Worm (Caenorhabditis elegans) whole organism, young adult: ENCODE measurements around the gene R05D3.9.
A peak's percentile ranks its signal among the peaks of the same experiment; 100 is the strongest.

Experiments
- B0019.2 ChIP-seq: fragments of 200-800 bp; sonication (Bioruptor generic); conservative IDR thresholded peaks from 2 replicates; pipeline ENCODE4 v1.3.6; 2022; ENCODE audit warnings: missing genetic modification reagents, missing genetic modification characterization, missing compliant biosample characterization
- C06A6.2 ChIP-seq: fragments of 200-800 bp; sonication (Bioruptor generic); conservative IDR thresholded peaks from 2 replicates; pipeline ENCODE4 v1.3.6; 2022; ENCODE audit warnings: missing genetic modification characterization, missing compliant biosample characterization
- C17E4.6 ChIP-seq: fragments of 200-800 bp; sonication (Bioruptor generic); IDR thresholded peaks from 2 replicates; pipeline ENCODE4 v1.3.6; 2022; ENCODE audit warnings: missing genetic modification reagents, missing genetic modification characterization, missing compliant biosample characterization
- F22D6.2 ChIP-seq: sonication (generic microtip); optimal IDR thresholded peaks from 2 replicates; lab custom pipeline; 2016; ENCODE audit warnings: mild to moderate bottlenecking, missing genetic modification characterization, missing compliant biosample characterization
- F49E8.2 ChIP-seq: sonication (generic microtip); optimal IDR thresholded peaks from 3 replicates; lab custom pipeline; 2017; ENCODE audit warnings: missing genetic modification characterization, mild to moderate bottlenecking, missing compliant biosample characterization, antibody characterized with exemption, moderate library complexity; ENCODE audit not compliant: insufficient read depth
- F55B11.4 ChIP-seq: sonication (generic microtip); optimal IDR thresholded peaks from 2 replicates; lab custom pipeline; 2016; ENCODE audit warnings: missing compliant biosample characterization, missing genetic modification characterization, borderline replicate concordance; ENCODE audit not compliant: insufficient read depth
- F57A8.1 ChIP-seq: fragments of 200-800 bp; sonication (Bioruptor generic); optimal IDR thresholded peaks from 2 replicates; lab custom pipeline; 2018; ENCODE audit warnings: mild to moderate bottlenecking, missing genetic modification characterization, moderate library complexity, missing compliant biosample characterization
- Y53G8AR.9 ChIP-seq: fragments of 200-800 bp; sonication (Bioruptor generic); conservative IDR thresholded peaks from 2 replicates; pipeline ENCODE4 v1.3.6; 2022; ENCODE audit warnings: missing genetic modification reagents, missing genetic modification characterization, missing compliant biosample characterization
- akir-1 ChIP-seq: fragments of 200-800 bp; sonication (Bioruptor generic); optimal IDR thresholded peaks from 2 replicates; lab custom pipeline; 2018; ENCODE audit warnings: mild to moderate bottlenecking, missing genetic modification characterization, moderate library complexity, missing compliant biosample characterization
- ama-1 ChIP-seq, 3 experiments: fragments of 150-350 bp in 1 of 3; sonication (generic microtip) in 2 of 3; optimal IDR thresholded peaks; 2 replicates each; lab custom pipeline; 2014 to 2018; ENCODE audit warnings: missing biosample characterization in 2 of 3, missing genetic modification characterization in 2 of 3, missing genetic modification reagents in 2 of 3
- aptf-2 ChIP-seq: fragments of 200-800 bp; sonication (Bioruptor generic); conservative IDR thresholded peaks from 2 replicates; pipeline ENCODE4 v1.3.6; 2022; ENCODE audit warnings: missing genetic modification reagents, missing genetic modification characterization, missing compliant biosample characterization
- attf-5 ChIP-seq: fragments of 200-800 bp; sonication (Bioruptor generic); optimal IDR thresholded peaks from 2 replicates; lab custom pipeline; 2018; ENCODE audit warnings: mild to moderate bottlenecking, missing genetic modification characterization, missing compliant biosample characterization
- ceh-100 ChIP-seq: fragments of 200-800 bp; sonication (Bioruptor generic); IDR thresholded peaks from 2 replicates; pipeline ENCODE4 v1.3.6; 2022; ENCODE audit warnings: missing genetic modification reagents, missing genetic modification characterization, missing compliant biosample characterization
- ceh-40 ChIP-seq: fragments of 200-800 bp; sonication (Bioruptor generic); IDR thresholded peaks from 2 replicates; pipeline ENCODE4 v1.3.6; 2022; ENCODE audit warnings: missing genetic modification characterization, missing compliant biosample characterization
- ceh-58 ChIP-seq: fragments of 200-800 bp; sonication (Bioruptor generic); IDR thresholded peaks from 2 replicates; pipeline ENCODE4 v1.3.6; 2022; ENCODE audit warnings: missing genetic modification characterization, missing compliant biosample characterization
- ceh-91 ChIP-seq: fragments of 200-800 bp; sonication (Bioruptor generic); IDR thresholded peaks from 2 replicates; pipeline ENCODE4 v1.3.6; 2022; ENCODE audit warnings: missing genetic modification reagents, missing genetic modification characterization, missing compliant biosample characterization
- chd-7 ChIP-seq: sonication (generic microtip); optimal IDR thresholded peaks from 2 replicates; lab custom pipeline; 2016; ENCODE audit warnings: mild to moderate bottlenecking, missing genetic modification characterization, moderate library complexity, missing compliant biosample characterization
- die-1 ChIP-seq: sonication (generic microtip); optimal IDR thresholded peaks from 2 replicates; lab custom pipeline; 2016; ENCODE audit warnings: missing genotype, mild to moderate bottlenecking, missing genetic modification characterization, missing compliant biosample characterization
- dox-1 ChIP-seq: fragments of 200-800 bp; sonication (Bioruptor generic); IDR thresholded peaks from 2 replicates; pipeline ENCODE4 v1.3.6; 2022; ENCODE audit warnings: missing genetic modification reagents, missing genetic modification characterization, missing compliant biosample characterization
- dpff-1 ChIP-seq: sonication (generic microtip); optimal IDR thresholded peaks from 2 replicates; lab custom pipeline; 2017; ENCODE audit warnings: mild to moderate bottlenecking, missing genetic modification characterization, missing compliant biosample characterization
- him-1 ChIP-seq: sonication (generic microtip); optimal IDR thresholded peaks from 2 replicates; lab custom pipeline; 2016; ENCODE audit warnings: missing genotype, missing genetic modification reagents, missing genetic modification characterization, missing compliant biosample characterization
- hmg-1.2 ChIP-seq: fragments of 200-800 bp; sonication (Bioruptor generic); IDR thresholded peaks from 2 replicates; pipeline ENCODE4 v1.3.6; 2022; ENCODE audit warnings: missing genetic modification reagents, missing genetic modification characterization, missing compliant biosample characterization
- lin-40 ChIP-seq: sonication (generic microtip); optimal IDR thresholded peaks from 2 replicates; lab custom pipeline; 2016; ENCODE audit warnings: missing genetic modification characterization, mild to moderate bottlenecking, missing compliant biosample characterization, missing genotype, missing genetic modification reagents
- lin-54 ChIP-seq: fragments of 200-800 bp; sonication (Bioruptor generic); optimal IDR thresholded peaks from 2 replicates; lab custom pipeline; 2018; ENCODE audit warnings: mild to moderate bottlenecking, missing genetic modification characterization, missing compliant biosample characterization
- madf-6 ChIP-seq: fragments of 200-800 bp; sonication (Bioruptor generic); IDR thresholded peaks from 2 replicates; pipeline ENCODE4 v1.3.6; 2022; ENCODE audit warnings: missing genetic modification reagents, missing genetic modification characterization, missing compliant biosample characterization
- mel-28 ChIP-seq: sonication (generic microtip); optimal IDR thresholded peaks from 2 replicates; lab custom pipeline; 2016; ENCODE audit warnings: borderline replicate concordance, mild to moderate bottlenecking, missing genetic modification characterization, missing compliant biosample characterization
- nfyb-1 ChIP-seq: fragments of 200-800 bp; sonication (Bioruptor generic); IDR thresholded peaks from 2 replicates; pipeline ENCODE4 v1.3.6; 2022; ENCODE audit warnings: missing genetic modification reagents, missing genetic modification characterization, missing compliant biosample characterization
- nhr-27 ChIP-seq: fragments of 200-800 bp; sonication (Bioruptor generic); optimal IDR thresholded peaks from 2 replicates; lab custom pipeline; 2018; ENCODE audit warnings: mild to moderate bottlenecking, missing genetic modification characterization, moderate library complexity, missing compliant biosample characterization
- repo-1 ChIP-seq: sonication (generic microtip); optimal IDR thresholded peaks from 2 replicates; lab custom pipeline; 2017; ENCODE audit warnings: mild to moderate bottlenecking, missing genetic modification characterization, missing compliant biosample characterization
- snpc-1.3 ChIP-seq: sonication (generic microtip); optimal IDR thresholded peaks from 2 replicates; lab custom pipeline; 2017; ENCODE audit warnings: missing genetic modification characterization, mild to moderate bottlenecking, missing compliant biosample characterization, antibody characterized with exemption, moderate library complexity, missing genotype, missing genetic modification reagents; ENCODE audit not compliant: insufficient read depth
- snpc-4 ChIP-seq, 5 experiments: fragments of 150-350 bp in 1 of 5; sonication (generic microtip) in 4 of 5; optimal IDR thresholded peaks; 2 replicates each; lab custom pipeline; 2014 to 2018; ENCODE audit warnings: missing genetic modification characterization in 5 of 5, missing biosample characterization in 3 of 5, antibody characterized with exemption in 2 of 5, mild to moderate bottlenecking in 2 of 5, missing compliant biosample characterization in 2 of 5, missing genotype in 2 of 5, moderate library complexity in 2 of 5, missing genetic modification reagents in 1 of 5
- tbp1 ChIP-seq: fragments of 200-800 bp; sonication (Bioruptor generic); optimal IDR thresholded peaks from 2 replicates; lab custom pipeline; 2018; ENCODE audit warnings: mild to moderate bottlenecking, missing genetic modification characterization, missing compliant biosample characterization
- unc-130 ChIP-seq: sonication (generic microtip); optimal IDR thresholded peaks from 2 replicates; lab custom pipeline; 2016; ENCODE audit warnings: missing genetic modification reagents, missing genetic modification characterization, missing compliant biosample characterization
- ztf-28 ChIP-seq: fragments of 200-800 bp; sonication (Bioruptor generic); IDR thresholded peaks from 2 replicates; pipeline ENCODE4 v1.3.6; 2022; ENCODE audit warnings: missing genetic modification reagents, missing genetic modification characterization, missing compliant biosample characterization

R05D3.9 gene

DNA sequence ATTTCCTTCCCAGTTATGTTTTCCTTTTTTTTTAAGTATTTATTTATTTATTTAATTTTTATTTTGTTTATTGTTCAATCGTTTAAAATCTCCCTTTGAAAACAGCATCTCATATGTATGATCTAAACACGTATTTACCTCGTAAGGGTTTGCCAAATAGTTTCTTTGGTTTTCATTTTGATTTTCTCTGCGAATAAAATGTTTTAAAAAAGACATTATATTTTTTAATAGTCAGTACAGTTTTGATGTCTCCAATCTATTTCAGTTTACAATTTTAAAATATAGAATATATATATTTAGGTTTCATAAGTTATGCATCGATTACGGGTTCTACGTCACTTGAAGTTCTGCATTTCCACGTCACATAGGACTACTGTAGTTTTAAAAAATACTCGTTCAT lies 12.1 kb upstream of the R05D3.9 start, which contains the start of gene R05D3.12:
TSS of gene R05D3.12 (plus strand) at position 301 of the 400 bp plus-strand sequence.
- TF ChIP-seq snpc-1.3 (tag; lab: Kevin White, UChicago) (no peak), B0019.2 (no peak), snpc-4 (GFP tag; optimal IDR thresholded peaks at IDR 0.05; lab: Kevin White, UChicago) (no peak), snpc-4 (tag; optimal IDR thresholded peaks at IDR 0.05; lab: Kevin White, UChicago) (no peak), F22D6.2 (no peak), attf-5 (GFP tag; lab: Kevin White, UChicago) (no peak), repo-1 (tag; lab: Kevin White, UChicago) (no peak), die-1 (no peak), madf-6 (peak; percentile 27; the same call in 1 of the 2 replicates), F55B11.4 (no peak), dox-1 (GFP tag; lab: Robert Waterston, UW) (no peak), Y53G8AR.9 (0 out of 2 replicates have a peak, but pooled peaks have one; percentile 16)

DNA sequence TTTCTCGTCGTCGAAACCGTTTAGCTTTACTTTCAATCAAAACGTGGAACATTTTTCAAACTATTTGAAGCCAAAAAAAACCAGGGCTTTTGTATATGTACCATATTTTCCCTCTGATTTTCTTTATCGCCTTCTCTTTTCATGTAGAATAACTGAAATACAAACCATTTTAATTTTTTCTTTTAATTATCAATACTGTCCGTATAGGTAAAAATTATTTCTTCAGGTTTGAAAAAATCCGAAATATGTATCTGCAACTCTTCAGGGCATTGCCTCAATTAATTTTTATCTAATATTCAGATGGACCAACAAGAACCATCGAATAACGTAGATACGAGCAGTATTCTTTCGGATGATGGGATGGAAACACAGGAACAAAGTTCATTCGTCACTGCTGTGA lies 6.5 kb upstream of the R05D3.9 start, which contains the start of gene met-2:
TSS of gene met-2 (plus strand) at position 301 of the 400 bp plus-strand sequence.
- TF ChIP-seq ama-1 (optimal IDR thresholded peaks at IDR 0.05; lab: Kevin White, UChicago) (no peak), ama-1 (GFP tag; optimal IDR thresholded peaks at IDR 0.05; lab: Kevin White, UChicago) (peak in 1 of 2 experiments; percentile 38), lin-40 (tag; lab: Kevin White, UChicago) (no peak), F57A8.1 (no peak), C06A6.2 (GFP tag; lab: Robert Waterston, UW) (no peak), hmg-1.2 (peak; percentile 16; the same call in 1 of the 2 replicates), him-1 (tag; lab: Kevin White, UChicago) (no peak), snpc-4 (GFP tag; optimal IDR thresholded peaks at IDR 0.05; lab: Kevin White, UChicago) (no peak), snpc-4 (tag; optimal IDR thresholded peaks at IDR 0.05; lab: Kevin White, UChicago) (no peak), F49E8.2 (no peak), F22D6.2 (no peak), ztf-28 (GFP tag; lab: Robert Waterston, UW) (no peak), chd-7 (tag; lab: Kevin White, UChicago) (no peak), ceh-58 (GFP tag; lab: Robert Waterston, UW) (no peak), ceh-40 (GFP tag; lab: Robert Waterston, UW) (no peak), unc-130 (GFP tag; lab: Kevin White, UChicago) (no peak)

DNA sequence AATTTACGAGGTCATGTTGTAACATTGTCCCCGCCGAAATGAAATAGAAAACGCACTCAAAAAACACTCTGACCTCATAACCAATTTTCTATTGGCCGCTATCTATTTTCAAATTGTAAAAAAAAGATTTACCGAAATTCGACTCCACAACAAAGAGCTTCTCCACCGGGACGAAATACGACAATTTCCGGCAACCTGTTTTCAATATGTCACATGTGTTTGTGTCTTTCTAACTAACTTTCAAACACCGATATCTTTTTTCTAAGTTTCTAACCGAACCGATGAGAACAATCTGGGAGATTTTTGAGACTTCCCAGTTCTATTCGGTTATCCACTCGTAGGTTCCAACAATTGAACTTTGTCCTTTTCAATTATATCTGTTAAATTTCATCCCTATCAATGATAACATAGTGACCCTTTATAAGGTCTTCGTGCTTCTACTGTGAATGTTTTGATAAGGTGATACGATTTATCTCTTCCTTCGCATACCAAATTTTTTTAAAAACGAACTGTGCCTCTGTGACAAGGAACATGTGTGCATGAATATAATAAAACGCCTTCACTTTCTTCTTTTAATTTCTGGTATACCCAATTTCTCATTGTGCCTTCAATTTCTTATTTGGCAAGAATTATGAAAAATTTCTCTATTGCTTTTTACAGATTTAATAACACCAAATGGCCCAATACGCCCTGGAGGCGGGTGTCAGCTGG lies 3.2 kb upstream of the R05D3.9 start, which contains the start of gene lmbr-1:
TSS of gene lmbr-1 (plus strand) at position 661 of the 711 bp plus-strand sequence.
- TF ChIP-seq lin-54 (GFP tag; lab: Kevin White, UChicago), result no peak
- no peak for TF ChIP-seq akir-1 (GFP tag; lab: Kevin White, UChicago)
- TF ChIP-seq nfyb-1, result no peak
- TF ChIP-seq mel-28, result no peak
- TF ChIP-seq ceh-100 (GFP tag; lab: Robert Waterston, UW), result no peak
- TF ChIP-seq dpff-1 (tag; lab: Kevin White, UChicago), result no peak
- no peak for TF ChIP-seq F22D6.2
- no peak for TF ChIP-seq ceh-58 (GFP tag; lab: Robert Waterston, UW)
- no peak for TF ChIP-seq C17E4.6 (GFP tag; lab: Robert Waterston, UW)
- TF ChIP-seq ceh-91 (GFP tag; lab: Robert Waterston, UW), result no peak
- TF ChIP-seq nhr-27 (tag; lab: Kevin White, UChicago), result no peak
- no peak for TF ChIP-seq aptf-2 (GFP tag; lab: Robert Waterston, UW)
- TF ChIP-seq tbp1 (GFP tag; lab: Kevin White, UChicago), result no peak
